Worm (Caenorhabditis elegans) whole organism, midembryonic: ENCODE measurements around the gene sqrd-1.

Experiments used
- flt-1 ChIP-seq: fragments of 200-800 bp; sonication (Bioruptor generic); IDR thresholded peaks from 2 replicates; pipeline ENCODE4 v1.3.6; 2022; ENCODE audit warnings: missing genetic modification characterization, missing compliant biosample characterization
- med-1 ChIP-seq: sonication (generic microtip); optimal IDR thresholded peaks from 2 replicates; lab custom pipeline; 2017; ENCODE audit warnings: missing genetic modification characterization, mild to moderate bottlenecking, missing compliant biosample characterization, antibody characterized with exemption, missing genetic modification reagents; ENCODE audit not compliant: insufficient read depth
- tab-1 ChIP-seq: fragments of 200-800 bp; sonication (Bioruptor generic); IDR thresholded peaks from 2 replicates; pipeline ENCODE4 v1.3.6; 2022; ENCODE audit warnings: missing genetic modification characterization, missing compliant biosample characterization
- ztf-23 ChIP-seq: fragments of 200-800 bp; sonication (Bioruptor generic); IDR thresholded peaks from 2 replicates; pipeline ENCODE4 v1.3.6; 2022; ENCODE audit warnings: missing genetic modification reagents, missing genetic modification characterization, missing compliant biosample characterization
- ztf-29 ChIP-seq: fragments of 200-800 bp; sonication (Bioruptor generic); IDR thresholded peaks from 2 replicates; pipeline ENCODE4 v1.3.6; 2022; ENCODE audit warnings: missing genetic modification reagents, missing genetic modification characterization, missing compliant biosample characterization

DNA sequence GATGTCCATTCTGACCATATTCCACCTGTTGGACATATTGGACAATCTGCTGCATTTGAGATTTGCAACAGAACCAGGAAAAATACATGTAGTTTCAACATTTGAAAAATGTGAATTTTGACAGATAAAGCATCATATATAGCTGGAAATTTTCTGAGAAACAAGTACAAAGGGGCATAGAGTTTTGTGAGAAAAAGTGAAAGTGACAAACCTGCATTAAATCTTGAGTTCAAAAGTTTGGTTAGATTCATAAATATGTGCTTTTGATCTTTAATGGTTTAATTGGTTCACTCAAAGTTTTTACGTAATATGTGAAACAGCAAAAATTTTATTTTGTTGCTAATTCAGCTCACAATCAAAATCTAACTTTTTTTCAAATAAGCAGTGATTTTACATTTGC lies 8.4 kb downstream of the sqrd-1 start, which contains the start of gene F02H6.7:
- TF ChIP-seq ztf-23 (no peak), ztf-29 (GFP tag; lab: Robert Waterston, UW) (no peak), flt-1 (no peak), tab-1 (GFP tag; lab: Robert Waterston, UW) (no peak), med-1 (GFP tag; lab: Kevin White, UChicago) (no peak)
